Worm (Caenorhabditis elegans): ENCODE results near the gene rabn-5.

Gene rabn-5

DNA sequence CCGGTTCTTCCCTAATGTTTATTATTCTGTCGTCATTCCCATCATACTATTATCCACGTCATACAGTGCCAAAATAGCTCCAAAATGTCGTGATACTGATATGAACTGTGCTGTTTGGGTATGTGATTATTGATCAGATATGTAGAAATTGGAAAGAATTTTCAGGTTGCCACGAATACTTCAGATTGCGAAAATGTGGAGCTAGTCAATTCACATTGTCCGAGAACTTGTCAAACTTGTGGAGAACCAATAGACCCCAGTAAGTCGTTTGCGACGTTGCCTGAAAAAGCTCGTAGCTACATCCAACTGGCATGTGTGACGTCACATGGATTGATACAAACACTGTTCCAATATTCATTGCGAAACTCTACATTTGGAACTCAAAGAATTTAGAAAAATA, 20.1 kb downstream of the rabn-5 start:
- TF ChIP-seq pqm-1 (tag; optimal IDR thresholded peaks at IDR 0.05) (no peak), elt-3 (tag; optimal IDR thresholded peaks at IDR 0.05) (no peak), lin-15B (tag; optimal IDR thresholded peaks at IDR 0.05) (no peak), fkh-2 (tag; optimal IDR thresholded peaks at IDR 0.05) (no peak), elt-1 (tag; optimal IDR thresholded peaks at IDR 0.05) (no peak), zag-1 (tag; optimal IDR thresholded peaks at IDR 0.05) (no peak), skn-1 (tag; optimal IDR thresholded peaks at IDR 0.05) (no peak)

DNA sequence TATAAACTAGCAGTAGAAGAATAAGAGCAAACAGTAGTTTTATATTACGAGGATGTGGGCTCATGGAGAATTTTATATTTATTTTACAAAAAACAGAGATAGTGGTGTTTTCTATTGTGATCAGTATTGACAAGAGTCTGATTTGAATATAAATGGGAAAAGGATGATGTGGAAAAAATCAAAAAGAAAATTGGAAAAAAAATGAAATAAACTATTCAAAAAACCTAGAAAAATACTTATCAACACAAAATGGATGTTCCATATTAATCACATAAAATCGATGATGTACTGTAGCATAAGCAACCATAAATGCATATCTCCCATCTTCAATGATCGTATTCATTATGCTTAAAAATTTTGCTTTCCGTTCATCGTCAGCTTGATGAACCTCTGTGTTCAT, 22.5 kb downstream of the rabn-5 start, which contains the start of gene C28H8.7:
Gene C28H8.7, minus strand, starts transcription at position 101 of the 400 bp plus-strand sequence.
- TF ChIP-seq sea-2 (GFP tag; optimal IDR thresholded peaks at IDR 0.05) (no peak), ceh-28 (tag; optimal IDR thresholded peaks at IDR 0.05) (no peak), pqm-1 (tag; optimal IDR thresholded peaks at IDR 0.05) (no peak), eor-1 (tag; optimal IDR thresholded peaks at IDR 0.05) (no peak)

DNA sequence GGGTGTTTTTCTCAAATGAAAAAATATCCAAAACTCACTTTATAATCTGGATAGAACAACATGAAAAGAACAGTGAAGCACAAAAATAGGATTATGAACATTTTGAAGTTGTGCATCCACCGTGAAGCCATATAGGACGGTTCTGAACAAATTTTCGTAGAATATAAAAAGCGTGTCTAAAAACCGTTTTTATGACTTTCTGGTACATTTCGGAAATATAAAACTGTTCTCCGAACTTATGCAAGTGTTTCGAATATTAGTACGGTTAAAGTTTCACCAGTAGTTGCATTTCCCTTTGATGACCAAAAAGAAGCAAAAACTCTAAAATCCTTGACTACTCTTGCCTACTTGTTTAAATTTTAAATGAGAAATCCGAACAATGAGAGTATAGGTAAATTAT, 24.3 kb downstream of the rabn-5 start, which contains the start of gene C28H8.8:
Gene C28H8.8, minus strand, starts transcription at position 101 of the 400 bp plus-strand sequence.
- no peak for TF ChIP-seq skn-1 (tag; optimal IDR thresholded peaks at IDR 0.05)
- TF ChIP-seq hmg-11 (tag; optimal IDR thresholded peaks at IDR 0.05), result no peak
- TF ChIP-seq egl-27 (tag; optimal IDR thresholded peaks at IDR 0.05), result no peak
- TF ChIP-seq ceh-16 (tag; optimal IDR thresholded peaks at IDR 0.05), result no peak
- no peak for TF ChIP-seq fkh-2 (tag; optimal IDR thresholded peaks at IDR 0.05)
- TF ChIP-seq nhr-43 (tag; optimal IDR thresholded peaks at IDR 0.05; ENCODE audit: poor library complexity, severe bottlenecking), result no peak
- no peak for TF ChIP-seq unc-62 (GFP tag; optimal IDR thresholded peaks at IDR 0.05)
- no peak for TF ChIP-seq fkh-10 (GFP tag; optimal IDR thresholded peaks at IDR 0.05)
- TF ChIP-seq daf-12 (tag; optimal IDR thresholded peaks at IDR 0.05), result no peak
- no peak for TF ChIP-seq pqm-1 (tag; optimal IDR thresholded peaks at IDR 0.05)
- no peak for TF ChIP-seq elt-2 (tag; optimal IDR thresholded peaks at IDR 0.05)
- TF ChIP-seq nfya-1 (tag; optimal IDR thresholded peaks at IDR 0.05; ENCODE audit: insufficient read depth), result no peak
- TF ChIP-seq ZK546.5 (tag; optimal IDR thresholded peaks at IDR 0.05), result no peak

DNA sequence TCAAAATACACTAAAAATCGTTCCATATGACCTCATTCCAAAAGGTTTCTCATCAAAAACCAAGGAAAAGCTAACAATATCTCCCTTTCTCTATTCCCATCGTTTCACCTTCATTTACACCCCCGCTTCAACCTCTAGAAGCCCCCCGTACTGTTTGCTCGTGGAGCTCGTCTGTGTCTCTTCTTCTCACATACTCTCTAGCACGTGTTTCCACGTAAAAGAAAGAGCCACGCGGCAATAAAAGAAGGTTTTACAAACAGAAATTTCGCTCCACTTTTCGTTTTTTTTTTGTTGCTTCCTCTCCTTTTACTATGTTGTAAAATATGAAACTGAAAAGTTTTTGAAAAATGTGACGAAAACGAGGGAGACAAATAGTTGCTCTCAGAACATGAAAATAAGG, 28.6 kb downstream of the rabn-5 start:
- no peak for TF ChIP-seq lsy-12 (tag; optimal IDR thresholded peaks at IDR 0.05)
- peak; percentile 59 for TF ChIP-seq pha-4 (tag; optimal IDR thresholded peaks at IDR 0.05)
- no peak for TF ChIP-seq nhr-11 (tag; optimal IDR thresholded peaks at IDR 0.05)

DNA sequence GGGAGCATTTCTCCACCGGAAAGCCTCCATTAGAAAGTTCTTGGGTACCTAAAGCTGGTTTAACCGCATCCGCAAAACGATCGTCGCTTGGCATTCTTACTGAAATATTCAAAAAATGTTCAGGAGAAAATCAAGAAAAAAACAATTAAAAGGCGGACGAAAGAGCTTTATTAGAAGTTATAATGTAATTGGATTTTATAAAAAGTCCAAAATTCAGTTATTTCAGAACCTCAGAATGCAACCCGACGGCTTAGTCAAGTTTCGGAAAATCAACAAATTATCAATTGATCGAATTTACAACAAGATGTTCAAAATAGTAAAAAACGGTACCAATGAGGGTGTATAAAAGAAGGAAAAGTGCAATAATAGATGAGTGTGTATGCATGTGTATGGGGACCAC, 31.6 kb downstream of the rabn-5 start, which contains the start of gene pxl-1:
Gene pxl-1, minus strand, starts transcription at position 101 of the 400 bp plus-strand sequence.
- TF ChIP-seq ama-1 (optimal IDR thresholded peaks at IDR 0.05) (no peak), jun-1 (tag; optimal IDR thresholded peaks at IDR 0.05) (no peak), pqm-1 (tag; optimal IDR thresholded peaks at IDR 0.05) (no peak), nhr-25 (tag; optimal IDR thresholded peaks at IDR 0.05) (no peak), elt-1 (tag; optimal IDR thresholded peaks at IDR 0.05) (no peak), nhr-28 (tag; optimal IDR thresholded peaks at IDR 0.05) (no peak), ztf-4 (tag; optimal IDR thresholded peaks at IDR 0.05) (no peak), lin-39 (tag; optimal IDR thresholded peaks at IDR 0.05) (no peak), fos-1 (tag; optimal IDR thresholded peaks at IDR 0.05) (no peak), hmg-11 (tag; optimal IDR thresholded peaks at IDR 0.05) (no peak), ceh-28 (tag; optimal IDR thresholded peaks at IDR 0.05) (no peak), R02D3.7 (tag; optimal IDR thresholded peaks at IDR 0.05) (no peak)

DNA sequence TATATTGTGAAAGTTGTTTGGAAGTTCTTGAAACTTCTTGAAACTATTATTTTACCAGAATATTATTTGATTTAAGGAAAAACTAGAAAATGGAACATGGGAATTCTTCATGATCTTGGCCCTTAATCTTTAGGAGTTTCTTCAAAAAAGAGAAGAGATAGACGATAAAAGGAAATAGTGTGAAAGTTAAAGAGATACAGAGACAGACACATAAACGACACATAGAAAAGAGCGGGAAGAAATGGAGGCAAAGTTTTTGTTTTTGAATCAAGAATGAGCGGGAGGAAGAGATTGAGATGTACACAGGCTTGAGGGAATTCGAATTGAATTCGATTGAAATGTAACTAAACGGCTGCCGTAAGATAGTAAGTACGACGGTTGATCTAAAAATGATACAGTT, 33.1 kb downstream of the rabn-5 start:
- TF ChIP-seq mml-1 (tag; optimal IDR thresholded peaks at IDR 0.05) (no peak), nfya-1 (tag; optimal IDR thresholded peaks at IDR 0.05; ENCODE audit: insufficient read depth) (peak; percentile 1)

DNA sequence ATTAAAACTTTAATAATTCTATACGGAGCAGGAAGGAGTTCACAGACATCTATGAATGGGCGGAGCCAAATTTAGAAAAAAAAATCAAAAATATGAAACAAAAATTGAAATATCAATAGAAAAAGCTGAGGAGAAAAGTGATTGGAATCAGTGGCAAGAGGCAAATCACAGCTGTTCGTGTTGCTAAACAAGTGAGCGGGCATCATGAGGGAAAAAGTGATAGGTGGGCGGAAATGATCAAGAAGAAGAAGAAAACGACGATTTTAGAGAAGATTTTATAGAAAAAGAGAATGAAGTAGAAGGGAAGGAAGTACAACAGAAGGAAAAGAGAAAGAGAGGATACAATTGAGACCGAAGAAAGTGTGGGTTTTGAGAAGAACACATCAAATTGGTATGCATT, 34.3 kb downstream of the rabn-5 start:
- TF ChIP-seq aly-2 (tag; optimal IDR thresholded peaks at IDR 0.05) (no peak), nhr-43 (tag; optimal IDR thresholded peaks at IDR 0.05; ENCODE audit: poor library complexity, severe bottlenecking) (no peak)
